Fruit fly (Drosophila melanogaster): Measurements from ENCODE around the gene Gbeta76C.

Gene Gbeta76C

DNA sequence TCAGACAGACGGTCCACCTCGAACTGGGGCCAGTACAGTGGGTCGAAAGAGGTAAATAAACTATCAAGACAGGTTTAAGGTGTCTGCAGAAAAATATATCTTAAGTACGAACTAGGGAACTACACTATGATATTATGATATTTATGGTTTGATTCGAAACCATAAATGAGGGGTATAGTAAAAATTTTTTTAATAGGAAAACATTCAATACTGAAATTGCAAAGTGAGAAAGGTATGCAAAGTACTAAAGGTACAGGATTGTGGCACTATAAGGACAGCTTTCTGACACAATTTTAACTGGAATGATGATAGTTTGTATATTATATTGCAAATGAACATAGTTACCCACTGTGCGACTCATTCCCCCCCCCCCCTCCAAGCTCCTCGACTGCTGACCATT is 11.4 kb upstream of the Gbeta76C start (continued):
- peak; percentile 34 for TF ChIP-seq OdsH (GFP tag; optimal IDR thresholded peaks at IDR 0.05)
- TF ChIP-seq vri (GFP tag; optimal IDR thresholded peaks at IDR 0.05): no peak
- TF ChIP-seq CG1621 (tag; optimal IDR thresholded peaks at IDR 0.05): no peak
- peak; percentile 38 for TF ChIP-seq CG3919 (GFP tag; optimal IDR thresholded peaks at IDR 0.05)
- no peak for TF ChIP-seq CG6163 (GFP tag; IDR thresholded peaks at IDR 0.05)
- TF ChIP-seq Hr4 (GFP tag; optimal IDR thresholded peaks at IDR 0.05): no peak
- peak; percentile 50 for TF ChIP-seq esn (GFP tag; optimal IDR thresholded peaks at IDR 0.05)
- TF ChIP-seq CG15336 (GFP tag; IDR thresholded peaks at IDR 0.05): peak; percentile 42; the same call in 1 of the 2 replicates
- TF ChIP-seq dsx (GFP tag; optimal IDR thresholded peaks at IDR 0.05; ENCODE audit: poor library complexity, severe bottlenecking): no peak
- peak in 1 of 2 experiments; percentile 38 for TF ChIP-seq ss (GFP tag; optimal IDR thresholded peaks at IDR 0.05)
- TF ChIP-seq topi (GFP tag; optimal IDR thresholded peaks at IDR 0.05): peak; percentile 56

DNA sequence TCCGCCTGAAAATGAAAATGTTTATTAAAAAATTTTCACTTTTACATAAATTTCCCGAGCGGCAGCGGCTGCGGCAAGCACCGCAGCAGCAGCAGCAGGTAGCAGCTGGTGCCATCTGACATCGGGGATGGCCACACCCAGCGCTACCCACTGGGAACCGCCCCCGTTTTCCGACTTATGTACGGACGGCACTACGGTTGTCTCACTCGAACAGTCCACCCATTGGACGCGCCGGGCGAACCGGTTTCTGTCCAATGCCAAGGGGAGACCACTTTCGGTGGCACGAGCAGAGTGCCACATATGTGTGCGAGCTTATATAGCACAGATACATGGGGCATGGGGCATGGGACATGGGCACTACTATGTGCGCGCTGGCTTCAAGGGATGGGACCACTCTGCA is 4.5 kb upstream of the Gbeta76C start:
- TF ChIP-seq CG6276 (GFP tag; optimal IDR thresholded peaks at IDR 0.05): no peak
- TF ChIP-seq CG8319 (GFP tag; optimal IDR thresholded peaks at IDR 0.05): no peak
- no peak for TF ChIP-seq fd85E (GFP tag; optimal IDR thresholded peaks at IDR 0.05)
- no peak for TF ChIP-seq Sox15 (GFP tag; optimal IDR thresholded peaks at IDR 0.05)
- TF ChIP-seq achi (GFP tag; optimal IDR thresholded peaks at IDR 0.05): no peak
- TF ChIP-seq CG32006 (GFP tag; optimal IDR thresholded peaks at IDR 0.05): no peak

DNA sequence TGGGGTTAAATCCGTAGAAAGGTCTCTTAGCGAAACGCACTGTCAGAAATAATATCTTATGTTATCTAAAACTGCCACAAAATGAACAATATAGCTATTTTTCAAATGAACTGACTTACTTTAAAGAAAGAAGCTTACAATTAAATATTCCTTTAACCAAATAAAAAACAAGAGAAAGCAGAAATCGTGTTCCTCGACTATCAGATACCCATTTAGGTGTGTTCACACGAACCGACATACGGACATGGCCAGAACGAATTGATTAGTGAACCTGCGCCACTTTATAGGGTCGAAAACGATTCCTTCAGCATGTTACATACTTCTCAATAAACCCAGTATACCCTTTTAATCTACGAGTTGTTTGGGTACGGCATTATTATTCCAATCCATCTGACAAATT is 3.9 kb upstream of the Gbeta76C start:
- TF ChIP-seq CG4318 (GFP tag; optimal IDR thresholded peaks at IDR 0.05) (no peak), Hr39 (GFP tag; optimal IDR thresholded peaks at IDR 0.05) (no peak), Ets21C (GFP tag; optimal IDR thresholded peaks at IDR 0.05) (no peak), achi (GFP tag; optimal IDR thresholded peaks at IDR 0.05) (no peak), Lpt (GFP tag; optimal IDR thresholded peaks at IDR 0.05) (no peak), fkh (GFP tag; optimal IDR thresholded peaks at IDR 0.05) (no peak), CG9139 (GFP tag; optimal IDR thresholded peaks at IDR 0.05) (no peak), spab (GFP tag; optimal IDR thresholded peaks at IDR 0.05) (no peak), Eip78C (GFP tag) (no peak)

DNA sequence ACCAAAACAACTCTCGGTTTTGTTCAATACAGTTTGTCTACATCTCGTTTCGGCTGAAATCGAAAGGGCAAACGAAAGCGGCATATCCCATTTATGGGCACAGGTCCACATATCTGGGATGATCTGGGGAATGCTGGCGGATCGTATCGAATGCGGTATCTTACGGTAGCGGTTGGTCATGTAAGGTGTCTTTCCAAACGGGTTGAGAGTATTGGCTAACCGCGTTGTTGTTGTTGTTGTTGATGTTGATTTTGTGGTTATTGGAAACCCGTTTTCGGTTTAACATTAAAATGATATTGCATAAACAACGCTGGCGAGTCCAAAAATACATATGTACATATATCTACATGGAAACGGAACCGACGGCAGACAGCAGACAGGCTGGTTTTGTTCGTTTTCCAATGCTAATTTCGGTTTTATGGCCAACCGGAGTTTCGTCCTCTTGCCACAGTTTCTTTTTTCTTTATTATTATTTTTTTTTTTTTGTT is 6.8 kb downstream of the Gbeta76C start:
- TF ChIP-seq CG3919 (GFP tag; optimal IDR thresholded peaks at IDR 0.05): no peak
- TF ChIP-seq CG8119 (GFP tag; IDR thresholded peaks at IDR 0.05): peak; percentile 18; the same call in 1 of the 3 replicates
- no peak for TF ChIP-seq CG34406 (GFP tag; optimal IDR thresholded peaks at IDR 0.05)
- TF ChIP-seq Eip78C (GFP tag): peak; percentile 65
- TF ChIP-seq Ets96B (tag; optimal IDR thresholded peaks at IDR 0.05): no peak
- TF ChIP-seq ss (GFP tag; optimal IDR thresholded peaks at IDR 0.05): peak; percentile 44 to 62
- peak; percentile 56 for TF ChIP-seq CG6854 (GFP tag; optimal IDR thresholded peaks at IDR 0.05)
- TF ChIP-seq vri (GFP tag; optimal IDR thresholded peaks at IDR 0.05): peak; percentile 86
- peak; percentile 94 for TF ChIP-seq Blimp-1 (GFP tag; optimal IDR thresholded peaks at IDR 0.05)
- TF ChIP-seq Eip75B (GFP tag; optimal IDR thresholded peaks at IDR 0.05): peak; percentile 56
- peak; percentile 44; the same call in 1 of the 3 replicates for TF ChIP-seq eg (GFP tag; IDR thresholded peaks at IDR 0.05)
- TF ChIP-seq CG15336 (GFP tag; IDR thresholded peaks at IDR 0.05): peak; percentile 30; the same call in 1 of the 2 replicates
- no peak for TF ChIP-seq pdm3 (GFP tag; optimal IDR thresholded peaks at IDR 0.05)
- no peak for TF ChIP-seq Smox (GFP tag; optimal IDR thresholded peaks at IDR 0.05)
- TF ChIP-seq CG6808 (GFP tag; optimal IDR thresholded peaks at IDR 0.05): peak; percentile 34
